Worm (Caenorhabditis elegans) whole organism, L3 larva: Measurements from ENCODE around the gene oac-29.

Experiments
- ZK546.5 ChIP-seq: sonication (generic microtip); optimal IDR thresholded peaks from 2 replicates; lab custom pipeline; 2017; ENCODE audit warnings: missing biosample characterization, missing genetic modification characterization
- ama-1 ChIP-seq: fragments of 150-350 bp; optimal IDR thresholded peaks from 2 replicates; lab custom pipeline; 2018
- ceh-16 ChIP-seq: sonication (generic microtip); optimal IDR thresholded peaks from 2 replicates; lab custom pipeline; 2017; ENCODE audit warnings: missing biosample characterization, missing genetic modification characterization
- ceh-82 ChIP-seq: fragments of 150-350 bp; optimal IDR thresholded peaks from 2 replicates; lab custom pipeline; 2014; ENCODE audit warnings: missing biosample characterization, missing genetic modification characterization
- lin-39 ChIP-seq: fragments of 150-350 bp; optimal IDR thresholded peaks from 2 replicates; lab custom pipeline; 2018; ENCODE audit warnings: missing biosample characterization, missing genetic modification reagents, missing genetic modification characterization
- nfya-1 ChIP-seq: sonication (generic microtip); optimal IDR thresholded peaks from 2 replicates; lab custom pipeline; 2017; ENCODE audit warnings: missing genetic modification characterization, mild to moderate bottlenecking, missing compliant biosample characterization, antibody characterized with exemption, moderate library complexity; ENCODE audit not compliant: insufficient read depth
- nhr-11 ChIP-seq: fragments of 150-350 bp; optimal IDR thresholded peaks from 2 replicates; lab custom pipeline; 2014; ENCODE audit warnings: missing biosample characterization, missing genetic modification characterization
- nhr-23 ChIP-seq: fragments of 150-350 bp; optimal IDR thresholded peaks from 2 replicates; lab custom pipeline; 2014; ENCODE audit warnings: missing biosample characterization, missing genetic modification reagents, missing genetic modification characterization
- nhr-77 ChIP-seq: fragments of 150-350 bp; optimal IDR thresholded peaks from 2 replicates; lab custom pipeline; 2014; ENCODE audit warnings: missing biosample characterization, missing genetic modification characterization
- unc-62 ChIP-seq: fragments of 150-350 bp; sonication (generic microtip); optimal IDR thresholded peaks from 4 replicates; lab custom pipeline; 2014; ENCODE audit warnings: missing biosample characterization, missing genetic modification reagents, missing genetic modification characterization
- ztf-4 ChIP-seq: fragments of 150-350 bp; optimal IDR thresholded peaks from 2 replicates; lab custom pipeline; 2014; ENCODE audit warnings: missing biosample characterization, missing genetic modification characterization

DNA sequence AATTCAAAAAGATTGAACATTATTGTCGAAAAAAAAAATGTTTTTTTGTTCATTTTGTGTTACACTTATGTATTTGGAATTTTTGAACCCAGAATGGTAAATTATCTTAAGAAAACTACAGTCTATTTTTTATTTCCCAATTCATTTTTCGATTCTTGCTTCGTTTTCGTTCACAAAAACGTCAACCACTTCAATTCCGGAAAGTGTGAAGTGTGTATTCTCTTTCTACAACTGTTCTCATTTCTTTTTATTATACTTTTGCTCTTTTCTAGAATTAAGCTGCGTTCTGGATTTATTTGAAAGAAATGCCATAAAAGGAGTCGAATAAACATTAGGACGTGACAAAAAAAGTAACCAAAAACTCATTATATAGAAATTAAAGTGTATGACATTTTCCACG is 13.2 kb downstream of the oac-29 start, which contains the start of gene F41E6.1:
- TF ChIP-seq ceh-82 (tag; lab: Kevin White, UChicago), result no peak
- TF ChIP-seq unc-62 (GFP tag; lab: Kevin White, UChicago), result no peak
- no peak for TF ChIP-seq ztf-4
- TF ChIP-seq nhr-23 (tag; lab: Kevin White, UChicago), result no peak
- TF ChIP-seq nhr-77 (tag; lab: Kevin White, UChicago), result no peak
- no peak for TF ChIP-seq lin-39
- no peak for TF ChIP-seq ama-1 (lab: Kevin White, UChicago)
- no peak for TF ChIP-seq ceh-16
- TF ChIP-seq ZK546.5 (tag; lab: Kevin White, UChicago), result no peak
- no peak for TF ChIP-seq nhr-11 (tag; lab: Kevin White, UChicago)
- no peak for TF ChIP-seq nfya-1 (tag; lab: Kevin White, UChicago)
